Fruit fly (Drosophila melanogaster) S2 (cell line): Measurements from ENCODE around the gene Reepl1.

ENCODE experiments used
- CG8478 ChIP-seq: fragments of >200 bp; optimal IDR thresholded peaks from 2 replicates; lab custom pipeline; 2018
- CTCF ChIP-seq, 2 experiments: fragments of >200 bp; optimal IDR thresholded peaks; 2 replicates each; lab custom pipeline; 2018

DNA sequence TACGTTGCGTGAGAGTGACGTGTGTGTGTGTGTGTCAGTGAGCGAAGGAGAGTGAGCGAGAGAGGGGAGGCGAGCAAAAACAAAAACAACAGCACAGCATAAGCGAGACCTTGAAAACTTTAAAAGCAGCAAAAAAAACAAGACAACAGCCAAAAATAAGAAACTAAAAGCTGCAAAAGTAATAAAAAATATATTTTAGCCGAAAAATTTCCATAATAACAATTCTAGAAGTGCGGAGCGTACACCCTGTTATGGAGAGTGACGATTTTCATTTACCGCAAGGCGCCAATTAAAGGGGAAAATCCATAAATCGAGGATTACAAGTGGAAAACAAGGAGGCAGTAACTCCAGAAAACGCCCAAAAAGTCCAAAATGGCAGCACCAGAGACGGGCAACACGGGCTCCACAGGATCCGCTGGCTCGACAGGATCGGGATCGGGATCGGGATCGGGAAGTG is 44.0 kb downstream of the Reepl1 start:
- TF ChIP-seq CG8478 (lab: Kevin White, UChicago): no peak
- no peak for TF ChIP-seq CTCF (optimal IDR thresholded peaks at IDR 0.05; lab: Kevin White, UChicago)
